Fruit fly (Drosophila melanogaster): ENCODE measurements around the gene Cbp80.

DNA sequence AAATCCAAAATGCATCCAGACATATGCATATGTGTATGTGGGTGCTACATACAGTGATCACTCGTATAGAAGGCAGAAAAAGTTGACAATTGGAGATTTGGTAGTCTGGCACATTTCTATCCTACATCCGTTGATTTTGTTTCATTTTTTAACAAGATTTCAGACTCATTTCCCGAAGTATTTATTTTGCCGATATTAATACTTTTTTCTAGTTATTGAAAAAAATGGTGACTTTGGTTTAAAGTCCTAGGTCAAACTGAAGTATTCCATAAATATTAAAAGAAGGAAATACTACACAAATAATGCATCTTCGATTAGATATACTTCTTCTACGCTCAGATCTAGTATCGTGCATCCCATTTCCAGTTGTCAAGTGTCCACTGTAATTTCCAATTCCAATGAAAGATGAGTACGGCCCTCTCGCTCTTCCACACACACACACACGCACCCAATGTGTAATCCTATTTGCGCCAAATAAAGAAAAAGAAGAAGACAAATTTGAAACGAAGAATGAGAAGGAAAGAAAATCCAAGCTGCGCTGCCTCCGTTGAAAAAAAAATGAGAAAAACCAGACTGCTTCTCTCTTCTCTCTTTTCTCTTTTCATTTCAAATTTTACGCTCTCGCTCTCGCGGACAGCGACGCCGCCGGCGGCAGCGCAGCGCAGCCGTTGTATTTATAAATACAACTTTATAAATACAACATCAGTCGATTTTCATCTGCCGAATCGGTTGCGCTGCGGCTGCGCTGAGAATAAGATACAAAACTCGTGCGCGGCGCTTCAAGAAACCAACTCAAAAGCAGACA is 32.7 kb upstream of the Cbp80 start, which contains the start of gene peb:
- TF ChIP-seq Sin3A (optimal IDR thresholded peaks at IDR 0.05) = no peak
- TF ChIP-seq h (optimal IDR thresholded peaks at IDR 0.05) = no peak
- no peak for TF ChIP-seq psq (optimal IDR thresholded peaks at IDR 0.05)

Measured in Kc167 (cell line).